Worm (Caenorhabditis elegans): ENCODE results near the gene F43B10.1.

Gene F43B10.1

ce11 chrX:16647222-16647621 lies 15.4 kb downstream of the F43B10.1 start:
- TF ChIP-seq ztf-7 (tag; optimal IDR thresholded peaks at IDR 0.05) = no peak
- TF ChIP-seq nhr-28 (tag; optimal IDR thresholded peaks at IDR 0.05) = peak; percentile 9
- TF ChIP-seq mxl-3 (GFP tag; optimal IDR thresholded peaks at IDR 0.05) = peak; percentile 42
- TF ChIP-seq ceh-20 (GFP tag; IDR thresholded peaks at IDR 0.05) = no peak
- no peak for TF ChIP-seq set-16 (GFP tag; IDR thresholded peaks at IDR 0.05)
- TF ChIP-seq saeg-2 (GFP tag; IDR thresholded peaks at IDR 0.05) = no peak
- TF ChIP-seq hlh-11 (tag; optimal IDR thresholded peaks at IDR 0.05) = peak; percentile 35
- no peak for TF ChIP-seq ZK337.2 (GFP tag; IDR thresholded peaks at IDR 0.05)
- TF ChIP-seq cey-2 (tag; optimal IDR thresholded peaks at IDR 0.05; ENCODE audit: borderline replicate concordance, insufficient read depth) = no peak

DNA sequence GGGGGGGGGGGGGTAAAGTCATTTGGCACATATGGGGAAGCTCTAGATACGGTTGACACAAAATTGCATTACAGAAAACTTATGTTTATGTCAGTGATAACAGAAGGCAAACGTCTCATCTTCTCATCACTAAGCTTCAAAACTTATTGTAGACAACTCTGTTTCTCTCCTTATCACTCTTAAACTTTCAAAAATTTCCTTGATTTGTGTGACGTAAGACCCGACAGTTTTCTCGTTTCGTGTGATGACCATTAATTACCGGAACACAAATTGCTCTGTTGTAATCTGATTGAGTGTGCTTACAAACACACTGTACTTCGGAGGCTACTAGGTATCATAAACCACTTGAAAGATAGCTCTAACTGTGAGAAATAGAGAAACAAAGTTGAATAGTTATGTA lies 17.7 kb downstream of the F43B10.1 start:
- no peak for TF ChIP-seq egl-27 (tag; optimal IDR thresholded peaks at IDR 0.05)
- no peak for TF ChIP-seq saeg-2 (GFP tag; IDR thresholded peaks at IDR 0.05)
- no peak for TF ChIP-seq lir-3 (tag; optimal IDR thresholded peaks at IDR 0.05)
- TF ChIP-seq R02D3.7 (tag; optimal IDR thresholded peaks at IDR 0.05) = no peak
- TF ChIP-seq lsy-2 (tag; optimal IDR thresholded peaks at IDR 0.05) = no peak
- no peak for TF ChIP-seq zfp-3 (GFP tag; conservative IDR thresholded peaks at IDR 0.05)
- TF ChIP-seq mxl-2 (GFP tag; conservative IDR thresholded peaks at IDR 0.05) = no peak
- no peak for TF ChIP-seq zip-11 (GFP tag; IDR thresholded peaks at IDR 0.05)
- no peak for TF ChIP-seq nhr-10 (tag; optimal IDR thresholded peaks at IDR 0.05)
- TF ChIP-seq ZK337.2 (GFP tag; IDR thresholded peaks at IDR 0.05) = no peak
- no peak for TF ChIP-seq arid-1 (GFP tag; conservative IDR thresholded peaks at IDR 0.05)
- no peak for TF ChIP-seq hif-1 (tag; optimal IDR thresholded peaks at IDR 0.05)
- no peak for TF ChIP-seq aly-2 (tag; optimal IDR thresholded peaks at IDR 0.05)
- no peak for TF ChIP-seq nhr-25 (tag; optimal IDR thresholded peaks at IDR 0.05; ENCODE audit: borderline replicate concordance, insufficient read depth)
- no peak for TF ChIP-seq Y105C5A.15 (GFP tag; IDR thresholded peaks at IDR 0.05)
- TF ChIP-seq ztf-7 (tag; optimal IDR thresholded peaks at IDR 0.05) = no peak
- TF ChIP-seq lin-29 (GFP tag; IDR thresholded peaks at IDR 0.05) = no peak
- no peak for TF ChIP-seq ceh-20 (GFP tag; IDR thresholded peaks at IDR 0.05)
- no peak for TF ChIP-seq dpl-1 (GFP tag; optimal IDR thresholded peaks at IDR 0.05)
- TF ChIP-seq daf-8 (GFP tag; IDR thresholded peaks at IDR 0.05) = no peak
- TF ChIP-seq spr-3 (GFP tag; optimal IDR thresholded peaks at IDR 0.05) = no peak
- TF ChIP-seq D1046.2 (GFP tag; IDR thresholded peaks at IDR 0.05) = no peak
- no peak for TF ChIP-seq F26F4.8 (GFP tag; conservative IDR thresholded peaks at IDR 0.05)
- no peak for TF ChIP-seq unc-130 (GFP tag; optimal IDR thresholded peaks at IDR 0.05)
- no peak for TF ChIP-seq nhr-76 (tag; optimal IDR thresholded peaks at IDR 0.05)
- no peak for TF ChIP-seq ceh-62 (tag; optimal IDR thresholded peaks at IDR 0.05)
- TF ChIP-seq F37D6.2 (tag; optimal IDR thresholded peaks at IDR 0.05) = no peak
- no peak for TF ChIP-seq php-3 (GFP tag; IDR thresholded peaks at IDR 0.05)
- no peak for TF ChIP-seq madf-5 (GFP tag; IDR thresholded peaks at IDR 0.05)
- no peak for TF ChIP-seq lin-39 (tag; optimal IDR thresholded peaks at IDR 0.05)
- TF ChIP-seq lin-15B (tag; optimal IDR thresholded peaks at IDR 0.05) = no peak
- no peak for TF ChIP-seq spr-1 (tag; optimal IDR thresholded peaks at IDR 0.05)
- TF ChIP-seq dmd-6 (GFP tag; IDR thresholded peaks at IDR 0.05) = peak; percentile 67
- no peak for TF ChIP-seq snpc-4 (tag; optimal IDR thresholded peaks at IDR 0.05)
- TF ChIP-seq nhr-28 (tag; optimal IDR thresholded peaks at IDR 0.05) = peak; percentile 62
- TF ChIP-seq fos-1 (tag; optimal IDR thresholded peaks at IDR 0.05) = no peak
- TF ChIP-seq ztf-11 (tag; optimal IDR thresholded peaks at IDR 0.05) = no peak
- TF ChIP-seq duxl-1 (tag; optimal IDR thresholded peaks at IDR 0.05; ENCODE audit: poor library complexity) = no peak
- no peak for TF ChIP-seq ceh-28 (tag; optimal IDR thresholded peaks at IDR 0.05)
- TF ChIP-seq T26A8.4 (GFP tag; IDR thresholded peaks at IDR 0.05) = no peak
- peak in 1 of 2 experiments; percentile 33 for TF ChIP-seq unc-62 (GFP tag; optimal IDR thresholded peaks at IDR 0.05 in 1 of 2)
- TF ChIP-seq unc-62 (tag; optimal IDR thresholded peaks at IDR 0.05) = no peak
- no peak for TF ChIP-seq ZK546.5 (tag; optimal IDR thresholded peaks at IDR 0.05)
- TF ChIP-seq gei-8 (GFP tag; optimal IDR thresholded peaks at IDR 0.05) = no peak
- TF ChIP-seq cey-2 (tag; optimal IDR thresholded peaks at IDR 0.05; ENCODE audit: borderline replicate concordance, insufficient read depth) = no peak
- TF ChIP-seq zag-1 (tag; optimal IDR thresholded peaks at IDR 0.05) = no peak
- TF ChIP-seq nhr-111 (GFP tag; optimal IDR thresholded peaks at IDR 0.05) = no peak

Measured in whole organism, L4 larva.